Fruit fly (Drosophila melanogaster) Kc167 (cell line): Measurements from ENCODE around the gene Serinc.

Source experiments
- Myc ChIP-seq: fragments of >200 bp; optimal IDR thresholded peaks from 2 replicates; lab custom pipeline; 2017; ENCODE audit warnings: missing external identifiers
- Sin3A ChIP-seq: fragments of >200 bp; optimal IDR thresholded peaks from 2 replicates; lab custom pipeline; 2018; ENCODE audit warnings: missing external identifiers
- h ChIP-seq: fragments of >200 bp; optimal IDR thresholded peaks from 3 replicates; lab custom pipeline; 2018; ENCODE audit warnings: missing external identifiers
- insv ChIP-seq: fragments of >200 bp; optimal IDR thresholded peaks from 3 replicates; lab custom pipeline; 2018; ENCODE audit warnings: missing external identifiers
- psq ChIP-seq: fragments of >200 bp; optimal IDR thresholded peaks from 2 replicates; lab custom pipeline; 2017; ENCODE audit warnings: missing external identifiers
- ttk ChIP-seq: sonication (Bioruptor generic); optimal IDR thresholded peaks from 2 replicates; lab custom pipeline; 2017; ENCODE audit warnings: missing external identifiers

The Serinc gene

DNA sequence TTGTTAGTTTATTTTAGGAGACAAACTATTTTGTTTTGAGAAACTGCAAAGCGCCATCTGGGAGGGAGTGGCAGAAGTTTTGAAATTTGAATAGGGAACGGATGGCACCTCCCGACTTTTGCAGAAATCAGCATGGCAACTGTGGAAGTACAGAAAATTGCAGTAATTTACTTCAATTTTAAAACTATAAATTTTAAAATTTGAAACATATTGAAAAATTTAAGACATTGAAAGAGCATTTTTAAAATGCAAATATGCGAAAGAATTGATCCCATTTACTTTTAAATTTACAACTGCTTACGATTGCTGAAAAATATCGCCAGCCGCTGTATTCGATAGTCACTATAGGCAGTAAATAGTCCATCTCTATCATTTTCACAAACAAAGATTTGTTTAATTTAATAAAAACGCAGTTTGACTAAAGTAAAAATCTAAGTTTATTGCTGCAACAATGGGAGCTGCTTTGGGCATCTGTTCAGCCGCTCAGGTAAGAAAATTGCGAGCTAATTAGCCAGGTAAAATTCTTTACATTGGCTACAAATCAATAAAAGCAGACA, at the start of gene Serinc:
TSS of gene Serinc (plus strand) at position 329 of the 557 bp plus-strand sequence.
- TF ChIP-seq Sin3A (lab: Kevin White, UChicago) (no peak), psq (no peak), insv (lab: Kevin White, UChicago) (no peak), Myc (lab: Kevin White, UChicago) (no peak), h (lab: Kevin White, UChicago) (no peak), ttk (lab: Kevin White, UChicago) (no peak)

DNA sequence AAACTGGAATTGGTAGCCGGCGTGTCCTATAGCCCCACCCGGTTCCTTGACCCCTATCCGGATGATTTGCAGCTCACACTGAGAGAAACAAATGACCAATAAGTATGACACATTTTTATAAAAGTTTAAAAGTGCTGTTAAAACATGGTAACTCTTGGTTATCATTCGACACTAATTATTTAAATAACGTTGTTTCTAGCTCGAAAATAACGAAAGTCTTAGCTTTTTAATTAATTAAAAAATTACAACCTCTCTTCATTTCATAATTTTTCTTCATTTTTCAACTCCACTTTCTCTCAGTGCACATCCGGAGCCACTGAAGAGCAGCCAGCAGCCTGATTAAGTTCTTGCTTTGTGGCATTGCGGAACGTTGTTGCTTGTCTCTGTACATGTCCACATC, 48.3 kb upstream of the Serinc start:
- no peak for TF ChIP-seq Myc (lab: Kevin White, UChicago)

DNA sequence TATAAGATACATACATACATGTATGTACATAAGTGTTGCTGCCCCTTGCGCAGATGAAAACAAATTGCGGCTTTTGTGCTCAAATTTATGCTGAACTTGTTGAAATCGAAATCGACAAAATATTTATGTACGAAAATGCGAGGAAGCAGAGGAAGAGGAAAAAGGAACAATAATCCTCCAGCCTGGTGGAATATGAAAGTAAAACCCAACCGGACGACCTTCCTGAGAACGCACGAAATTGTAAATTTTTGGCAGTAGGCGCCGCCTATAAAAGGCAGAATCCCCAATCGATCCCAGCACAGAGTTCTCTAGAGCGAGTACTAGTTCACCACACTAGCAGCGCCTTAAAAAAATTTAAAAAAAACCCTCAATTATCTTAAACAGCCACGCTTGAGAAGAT, 47.9 kb upstream of the Serinc start, which contains the start of gene Cpr72Eb:
TSS of gene Cpr72Eb (plus strand) at position 301 of the 400 bp plus-strand sequence.
- TF ChIP-seq ttk (lab: Kevin White, UChicago) (no peak), psq (no peak), h (lab: Kevin White, UChicago) (no peak), Sin3A (lab: Kevin White, UChicago) (no peak), Myc (lab: Kevin White, UChicago) (no peak), insv (lab: Kevin White, UChicago) (no peak)

DNA sequence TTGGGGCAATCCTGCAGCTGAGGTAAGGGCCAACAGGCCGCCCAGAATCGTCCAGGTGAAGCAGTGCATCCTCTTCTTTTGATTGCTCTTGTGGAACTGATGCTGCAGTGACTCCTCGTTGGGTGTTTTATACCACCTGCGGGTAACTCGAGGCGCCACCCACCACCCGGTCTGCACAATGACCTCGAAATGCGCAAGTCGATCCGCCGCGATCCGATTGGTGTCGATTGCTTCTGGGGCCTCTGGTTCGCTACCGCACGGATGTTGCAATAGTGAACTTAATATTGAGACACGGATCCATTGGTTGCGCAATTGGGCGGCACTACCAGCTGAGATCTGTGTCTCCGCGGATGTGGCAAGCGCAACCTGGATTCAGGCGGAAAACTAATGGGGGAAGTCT, 45.3 kb upstream of the Serinc start, which contains the start of gene Cpr72Ec:
TSS of gene Cpr72Ec (minus strand) at position 101 of the 400 bp plus-strand sequence.
- no peak for TF ChIP-seq insv (lab: Kevin White, UChicago)
- no peak for TF ChIP-seq ttk (lab: Kevin White, UChicago)
- TF ChIP-seq Sin3A (lab: Kevin White, UChicago), result no peak
- TF ChIP-seq Myc (lab: Kevin White, UChicago), result no peak
- TF ChIP-seq psq, result no peak
- TF ChIP-seq h (lab: Kevin White, UChicago), result no peak

DNA sequence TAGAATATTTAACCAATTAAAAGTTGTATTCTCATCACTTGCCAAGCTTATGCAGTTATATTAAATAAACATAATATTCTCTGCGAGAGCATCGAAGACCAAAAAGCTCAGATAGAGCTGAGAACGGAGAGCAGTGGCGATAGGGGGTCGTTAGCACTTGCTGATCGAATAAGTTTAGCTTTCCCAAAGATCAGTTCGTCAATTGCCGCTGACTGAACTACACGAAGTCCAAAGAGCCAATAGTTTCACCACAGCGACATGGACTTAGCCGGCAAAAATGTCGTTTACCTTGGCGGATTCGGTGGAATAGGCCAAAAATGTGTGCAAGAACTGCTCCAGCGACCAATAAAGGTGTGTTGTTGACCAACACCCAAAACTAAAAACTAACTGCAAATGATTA, 44.3 kb upstream of the Serinc start, which contains the start of gene CG4842:
TSS of gene CG4842 (plus strand) at position 191 of the 400 bp plus-strand sequence.
- no peak for TF ChIP-seq Sin3A (lab: Kevin White, UChicago)
- no peak for TF ChIP-seq ttk (lab: Kevin White, UChicago)
- no peak for TF ChIP-seq Myc (lab: Kevin White, UChicago)
- TF ChIP-seq h (lab: Kevin White, UChicago), result no peak

dm6 chr3L:16369526-16369925, 43.0 kb upstream of the Serinc start, which contains the start of gene CG18814:
Gene CG18814 (plus strand): TSS chr3L:16369826.
- TF ChIP-seq Myc (lab: Kevin White, UChicago), result no peak

- TF ChIP-seq h (lab: Kevin White, UChicago) (no peak), Sin3A (lab: Kevin White, UChicago) (no peak), ttk (lab: Kevin White, UChicago) (no peak), psq (no peak), insv (lab: Kevin White, UChicago) (no peak), Myc (lab: Kevin White, UChicago) (no peak)
Observed at dm6 chr3L:16377768-16378764, 34.5 kb upstream of the Serinc start, which contains the start of gene roq. Gene roq (minus strand): TSS chr3L:16378566.

dm6 chr3L:16380770-16381169, 31.8 kb upstream of the Serinc start:
- TF ChIP-seq h (lab: Kevin White, UChicago) (no peak), Myc (lab: Kevin White, UChicago) (no peak), Sin3A (lab: Kevin White, UChicago) (no peak), insv (lab: Kevin White, UChicago) (no peak), psq (no peak), ttk (lab: Kevin White, UChicago) (no peak)

- TF ChIP-seq ttk (lab: Kevin White, UChicago) (no peak), psq (no peak), Myc (lab: Kevin White, UChicago) (no peak), insv (lab: Kevin White, UChicago) (no peak), h (lab: Kevin White, UChicago) (no peak), Sin3A (lab: Kevin White, UChicago) (no peak)
Observed at dm6 chr3L:16381184-16381797, 31.2 kb upstream of the Serinc start, which contains the start of gene Agpat4. Gene Agpat4 (minus strand): TSS chr3L:16381570.

dm6 chr3L:16383056-16383455, 29.5 kb upstream of the Serinc start:
- TF ChIP-seq psq (no peak), Sin3A (lab: Kevin White, UChicago) (no peak), Myc (lab: Kevin White, UChicago) (no peak), ttk (lab: Kevin White, UChicago) (no peak), h (lab: Kevin White, UChicago) (no peak), insv (lab: Kevin White, UChicago) (no peak)

DNA sequence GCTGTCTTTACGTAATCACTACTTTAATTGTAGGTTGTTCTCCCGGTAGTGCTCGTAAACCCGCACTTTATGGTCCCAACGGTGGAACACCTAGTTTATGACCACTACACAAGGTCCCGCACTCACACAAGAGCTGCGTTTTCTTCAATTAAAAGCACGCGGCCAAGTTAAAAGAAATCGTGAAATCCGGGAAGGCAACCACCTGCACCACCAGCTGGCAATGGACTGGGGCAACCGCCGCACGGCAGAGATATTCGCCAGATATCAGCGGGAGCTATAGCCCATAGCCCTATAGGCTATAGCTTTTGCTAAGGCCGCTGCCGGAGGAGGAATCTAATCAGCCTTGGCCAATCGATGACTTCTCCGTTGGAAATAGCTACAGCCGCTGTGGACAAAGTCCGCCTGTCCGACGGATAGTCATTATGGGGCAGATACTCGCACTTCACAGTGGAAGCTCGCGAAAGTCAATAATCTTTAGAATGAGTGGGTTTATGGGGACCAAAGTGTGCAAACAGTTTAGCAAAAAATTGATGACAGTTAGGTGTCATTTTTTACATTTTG, 28.3 kb upstream of the Serinc start:
- no peak for TF ChIP-seq ttk (lab: Kevin White, UChicago)
- TF ChIP-seq Myc (lab: Kevin White, UChicago), result no peak
- no peak for TF ChIP-seq h (lab: Kevin White, UChicago)
